Fruit fly (Drosophila melanogaster) ovary, adult (tissue): ENCODE measurements around the gene CG32036.

ENCODE experiments used
- CG17801 ChIP-seq: fragments of 200-800 bp; optimal IDR thresholded peaks from 2 replicates; lab custom pipeline; 2019; ENCODE audit warnings: missing biosample characterization, mild to moderate bottlenecking, missing genetic modification characterization, moderate library complexity; ENCODE audit not compliant: partially characterized antibody

Gene CG32036

DNA sequence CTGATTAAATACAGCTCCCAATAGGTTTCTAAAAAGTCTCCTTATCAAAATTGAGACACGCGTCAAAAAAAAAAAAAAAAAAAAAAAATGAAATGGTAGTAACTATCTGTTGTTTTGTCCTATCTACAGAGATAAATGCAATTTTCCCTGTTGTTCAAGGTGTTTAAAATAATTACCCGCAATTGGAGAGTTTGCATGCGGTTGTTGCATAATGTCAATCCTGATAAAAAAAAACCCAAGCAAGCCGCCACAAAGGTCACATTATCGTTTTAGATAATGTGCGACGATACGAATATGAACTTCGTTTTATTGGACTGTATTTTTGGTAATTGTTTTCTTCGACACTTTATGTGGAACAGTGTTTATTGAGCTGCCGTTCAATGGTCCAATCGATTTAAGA is 13.8 kb upstream of the CG32036 start:
- no peak for TF ChIP-seq CG17801 (GFP tag; lab: Kevin White, UChicago)

DNA sequence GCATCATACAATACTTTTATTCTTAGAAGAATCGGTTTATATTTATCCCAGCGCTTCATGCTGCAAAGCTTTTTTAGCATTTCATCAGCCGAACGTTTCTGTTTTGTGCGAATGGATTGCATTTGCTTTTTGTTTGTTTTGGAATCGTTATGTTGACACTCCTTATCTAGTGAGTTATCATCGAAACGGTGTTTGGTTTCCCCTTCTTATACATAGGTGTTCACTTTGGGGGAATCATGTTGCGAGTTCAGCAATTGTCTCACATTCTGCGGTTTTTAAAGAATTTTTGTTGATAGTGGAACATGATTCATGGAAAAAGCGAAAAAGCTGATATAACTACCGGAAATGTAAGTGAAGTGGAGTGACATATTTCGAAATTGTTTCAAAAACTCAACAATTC is 13.3 kb upstream of the CG32036 start:
- no peak for TF ChIP-seq CG17801 (GFP tag; lab: Kevin White, UChicago)

DNA sequence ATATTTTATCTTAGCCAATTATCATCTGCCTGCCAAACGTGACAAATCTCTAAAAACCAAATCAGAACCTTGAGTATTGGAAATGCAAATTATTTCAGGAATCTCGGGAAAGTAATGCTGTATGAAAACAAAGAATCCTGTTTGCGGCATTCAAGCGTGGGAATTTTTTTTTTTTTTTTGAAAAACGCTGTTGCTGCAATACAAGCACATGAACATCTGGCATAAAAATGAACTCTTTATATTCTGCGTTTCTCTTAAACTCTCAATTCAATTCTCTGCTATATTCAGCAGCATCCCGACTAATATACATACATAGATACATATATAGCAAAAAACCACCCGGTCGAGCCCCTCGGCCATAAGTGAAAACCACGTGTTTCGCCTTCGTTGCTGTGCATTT is 12.3 kb upstream of the CG32036 start:
- no peak for TF ChIP-seq CG17801 (GFP tag; lab: Kevin White, UChicago)

DNA sequence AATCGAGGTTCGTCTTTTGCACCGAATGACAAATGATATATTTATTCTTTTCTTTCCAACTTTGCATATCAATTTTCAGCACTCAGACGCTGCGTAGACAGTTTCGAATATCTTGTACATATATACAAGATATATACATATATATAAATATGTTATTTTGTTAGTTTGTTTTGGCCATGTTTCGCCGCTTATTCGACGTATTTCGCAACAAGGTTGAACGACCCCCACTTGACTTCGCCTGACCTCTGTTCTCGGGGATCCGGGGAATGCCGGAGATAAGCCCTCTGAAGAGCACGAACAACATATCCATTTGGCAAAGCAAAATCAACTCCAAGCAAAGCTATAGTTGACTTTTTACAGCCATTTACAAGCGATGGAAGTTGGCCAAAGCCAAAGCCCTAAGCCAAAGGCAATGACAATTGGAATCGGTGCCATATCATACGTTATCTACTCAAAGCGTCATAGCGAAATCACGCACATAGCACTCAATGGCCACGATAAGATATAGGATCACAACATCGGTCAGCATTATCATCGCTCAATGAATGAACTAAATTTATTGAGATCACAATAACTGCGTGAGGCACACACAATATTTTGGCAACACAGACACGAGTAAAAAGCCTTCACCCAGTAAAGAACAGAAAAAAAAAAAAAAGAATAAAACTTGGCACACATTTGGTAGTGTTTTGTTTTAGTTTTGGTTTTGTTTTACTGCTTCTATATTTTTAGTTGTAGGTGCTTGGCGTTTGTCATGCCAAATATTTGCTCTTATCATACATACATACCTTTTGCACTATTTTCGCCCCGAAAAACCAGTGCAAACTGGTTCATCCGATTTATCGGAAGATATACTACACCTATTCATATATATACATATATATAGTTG is 11.1 kb upstream of the CG32036 start:
- no peak for TF ChIP-seq CG17801 (GFP tag; lab: Kevin White, UChicago)

DNA sequence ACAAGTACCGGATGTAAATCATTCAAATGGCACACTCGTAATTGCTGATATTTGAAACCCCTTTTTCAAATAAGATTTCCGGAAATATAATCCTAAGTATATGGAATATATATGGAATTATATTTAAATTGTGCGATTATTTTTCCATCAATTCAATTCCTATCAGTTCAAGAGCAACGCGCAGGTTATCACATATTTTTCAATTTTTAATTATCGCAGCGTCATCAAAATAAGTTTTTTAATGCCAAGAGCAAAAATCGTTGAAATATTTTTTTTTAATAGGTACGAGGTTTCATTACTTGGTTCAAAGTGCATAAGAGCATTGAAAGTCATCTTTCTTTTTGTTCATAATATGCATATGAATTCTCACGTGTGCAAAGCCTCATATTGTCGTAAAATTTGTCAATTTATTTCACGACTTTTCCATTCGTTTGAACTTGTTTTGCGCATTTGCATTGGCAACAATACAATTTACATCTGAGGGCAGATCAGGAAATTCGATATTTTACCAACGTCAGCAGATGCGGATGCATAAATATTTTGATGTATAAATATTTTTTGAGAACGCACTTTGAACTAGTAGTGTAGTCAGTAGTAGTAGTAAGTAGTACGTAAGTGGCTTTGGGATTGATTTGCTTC is 9.1 kb upstream of the CG32036 start:
- TF ChIP-seq CG17801 (GFP tag; lab: Kevin White, UChicago): no peak

DNA sequence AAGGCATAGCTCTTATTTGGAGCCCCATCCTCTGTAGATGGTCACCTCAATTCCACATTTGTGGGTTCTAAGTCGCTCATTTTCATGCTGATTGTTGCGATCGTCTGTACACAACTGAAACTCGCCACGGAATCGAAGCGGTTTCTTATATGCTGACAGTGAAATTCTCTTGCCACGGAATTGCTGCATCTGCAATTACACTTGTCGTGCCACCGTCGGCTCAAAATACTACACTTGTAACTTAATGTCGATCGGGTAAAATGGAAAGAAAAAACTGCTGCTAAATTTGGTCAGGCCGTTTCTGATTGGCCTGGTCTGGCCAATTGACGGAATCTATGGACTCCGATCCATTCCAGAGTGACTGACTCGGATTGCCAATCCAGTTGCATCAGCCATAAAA is 8.2 kb upstream of the CG32036 start:
- TF ChIP-seq CG17801 (GFP tag; lab: Kevin White, UChicago): peak; percentile 78

DNA sequence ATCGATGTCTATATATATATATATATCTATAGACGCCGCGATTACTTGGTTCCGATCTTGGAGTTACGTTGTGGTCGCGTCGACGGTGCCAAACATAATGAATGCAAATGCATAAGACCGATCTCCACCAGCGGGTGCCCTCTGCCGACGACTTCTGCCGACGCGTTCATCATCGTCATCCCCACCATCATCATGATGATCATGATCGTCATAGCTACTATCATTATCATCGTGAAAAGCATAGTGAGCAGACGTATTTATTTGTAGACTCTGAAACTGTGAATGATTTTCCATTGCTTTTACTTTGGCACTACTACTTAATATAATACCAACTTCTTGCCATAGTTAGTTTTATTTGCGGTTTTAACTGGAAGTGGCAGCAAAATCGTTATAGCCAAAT is 3.1 kb upstream of the CG32036 start, which contains the start of gene CG32037:
Gene CG32037, minus strand, starts transcription at position 101 of the 400 bp plus-strand sequence.
- TF ChIP-seq CG17801 (GFP tag; lab: Kevin White, UChicago): no peak

DNA sequence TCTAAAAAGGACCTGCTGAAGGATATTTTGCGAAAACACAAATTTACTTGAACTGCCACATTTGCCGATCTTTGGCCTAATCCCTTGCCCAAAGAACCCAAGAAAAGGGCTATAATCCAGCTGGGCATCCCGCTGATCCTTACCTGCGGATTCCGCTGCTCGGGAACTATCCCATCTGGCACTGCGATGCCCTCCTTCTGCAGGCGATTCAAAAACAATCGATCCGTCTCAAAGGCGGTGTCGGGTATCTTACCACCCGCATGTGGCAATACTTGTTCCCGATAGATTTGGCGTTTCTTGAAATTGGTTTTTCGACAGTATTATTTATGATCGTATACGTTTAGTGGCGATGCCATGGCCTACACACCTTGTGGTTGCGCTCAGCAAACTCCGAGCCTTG is 2.3 kb upstream of the CG32036 start:
- TF ChIP-seq CG17801 (GFP tag; lab: Kevin White, UChicago): no peak

DNA sequence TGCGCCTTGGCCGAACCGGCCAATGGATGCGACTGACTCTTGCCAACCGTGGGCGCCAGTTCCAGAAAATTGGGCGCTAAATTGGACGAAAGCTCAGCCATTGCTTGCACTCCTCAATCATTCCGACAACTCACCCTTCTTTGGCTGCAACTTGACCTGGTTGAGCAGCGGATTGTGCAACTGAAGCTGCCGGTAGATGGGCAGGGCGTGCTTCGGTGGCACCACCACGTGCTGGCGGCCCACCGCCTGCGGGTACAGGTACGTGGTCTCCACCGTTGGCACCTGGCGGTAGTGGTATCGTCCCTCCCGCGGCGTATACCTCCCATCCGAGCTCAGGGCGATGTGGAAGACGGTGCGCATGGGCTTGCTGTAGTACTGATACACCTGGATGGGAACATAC is 1.4 kb upstream of the CG32036 start:
- TF ChIP-seq CG17801 (GFP tag; lab: Kevin White, UChicago): no peak

DNA sequence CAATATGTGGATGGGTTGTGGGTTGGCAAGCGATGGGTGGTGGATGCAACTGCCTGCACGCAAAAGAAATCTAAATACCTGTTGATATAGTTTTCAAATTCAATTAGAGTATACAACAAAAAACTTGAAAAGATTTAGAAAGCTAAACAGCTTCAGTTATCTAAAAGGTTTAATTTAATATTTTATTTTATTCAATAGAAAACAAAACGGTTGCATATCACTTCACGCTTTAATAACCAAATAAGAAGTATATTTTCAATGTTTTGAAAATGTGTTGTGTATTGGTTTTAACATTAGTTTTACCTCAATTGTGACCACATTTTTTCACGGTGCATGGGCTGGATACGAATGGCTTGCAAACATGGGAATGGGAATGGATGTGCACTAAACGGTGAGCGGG is 594 bp upstream of the CG32036 start:
- no peak for TF ChIP-seq CG17801 (GFP tag; lab: Kevin White, UChicago)

DNA sequence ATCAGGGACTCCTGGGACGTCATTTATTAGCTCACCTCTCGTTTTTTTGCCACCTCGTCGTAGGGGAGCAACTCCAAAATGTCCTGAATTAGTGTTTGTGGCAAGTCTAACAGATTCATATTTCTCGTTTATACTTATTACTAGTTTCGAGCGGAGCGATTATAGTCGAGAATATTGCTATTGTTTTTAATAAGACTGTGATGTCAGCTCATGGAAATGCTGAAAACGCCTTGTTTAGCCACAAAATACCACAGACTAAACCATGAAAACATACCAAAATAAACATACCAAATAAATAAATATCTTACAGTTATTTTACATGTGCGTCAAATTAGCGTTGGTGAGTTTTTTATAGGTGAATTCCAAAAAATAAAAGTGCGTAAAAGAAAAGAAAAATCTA is 1.4 kb downstream of the CG32036 start, which contains the start of gene pall:
Gene pall, minus strand, starts transcription at position 205 of the 400 bp plus-strand sequence.
- TF ChIP-seq CG17801 (GFP tag; lab: Kevin White, UChicago): peak; percentile 28

DNA sequence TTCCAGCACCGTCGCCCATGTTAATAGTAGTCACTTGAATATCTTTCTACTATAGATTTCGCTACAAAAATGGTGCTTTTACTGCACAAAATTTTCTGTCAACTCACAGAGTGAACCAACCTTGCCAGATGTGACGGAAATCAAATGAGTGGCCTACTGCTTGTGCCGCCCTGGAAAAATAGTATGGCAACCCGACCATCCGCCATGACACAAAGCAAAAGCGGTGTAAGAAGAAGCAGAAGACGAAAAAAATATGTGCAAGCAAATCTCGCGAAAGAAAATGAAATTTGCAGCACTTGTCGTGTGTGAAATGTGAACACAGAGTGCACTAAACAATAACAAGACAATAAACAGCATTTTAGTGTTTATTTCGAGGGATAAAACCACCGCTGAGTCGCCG is 12.2 kb downstream of the CG32036 start, which contains the start of the genes Uch-L5 and Jarid2:
Gene Uch-L5, minus strand, starts transcription at position 137 of the 400 bp plus-strand sequence.
Gene Jarid2, plus strand, starts transcription at position 210 of the 400 bp plus-strand sequence.
- peak; percentile 79 for TF ChIP-seq CG17801 (GFP tag; lab: Kevin White, UChicago)

DNA sequence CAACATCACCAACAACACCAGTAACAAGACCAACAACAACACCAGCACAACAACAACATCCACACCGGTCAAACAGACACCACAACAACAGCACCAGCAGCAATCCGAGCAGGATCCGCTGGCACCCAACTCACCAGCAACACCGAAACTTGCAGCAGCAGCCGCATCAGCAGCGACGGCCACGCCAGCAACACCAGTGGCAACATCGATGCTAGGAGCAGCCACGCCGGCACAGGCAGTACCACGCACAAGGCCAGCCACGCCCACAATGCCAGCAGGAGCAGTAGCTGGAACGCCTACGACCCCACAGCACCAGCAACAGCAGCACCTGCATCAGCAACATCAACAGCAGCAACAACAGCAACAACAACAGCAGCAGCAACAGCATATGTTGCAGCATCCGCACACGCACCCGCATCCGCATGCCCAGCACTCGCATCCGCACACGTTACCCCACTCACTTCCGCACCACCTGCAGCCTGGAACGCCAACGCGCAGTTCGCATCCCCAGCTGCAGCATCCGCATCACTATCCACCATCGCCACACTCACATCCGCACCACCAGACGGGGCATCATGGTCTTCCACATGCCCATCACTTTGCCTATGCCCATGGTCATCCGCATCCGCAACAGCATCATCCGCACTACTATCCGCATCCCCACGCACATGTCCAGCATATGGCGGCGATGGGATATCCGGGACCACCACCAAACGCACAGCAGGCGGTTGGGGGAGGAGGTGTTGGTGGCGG is 17.7 kb downstream of the CG32036 start:
- TF ChIP-seq CG17801 (GFP tag; lab: Kevin White, UChicago): no peak

DNA sequence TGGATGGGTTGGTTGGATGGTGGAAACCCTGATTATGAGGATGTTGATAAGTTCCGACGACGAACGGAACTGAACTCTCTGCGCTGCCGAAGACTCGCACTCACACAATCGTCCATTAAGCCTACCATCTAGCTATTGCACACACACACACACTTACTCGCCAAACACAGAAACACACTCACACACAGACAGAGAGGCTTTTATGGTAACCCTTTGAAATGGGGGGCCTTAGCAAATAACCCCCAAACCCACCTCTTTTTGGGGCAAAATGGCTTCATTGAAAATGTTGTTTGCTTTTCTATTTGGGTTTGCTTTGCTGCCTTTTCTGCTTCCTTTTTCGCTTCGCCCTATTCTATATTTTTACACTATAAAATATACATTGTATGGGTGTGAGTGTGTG is 20.0 kb downstream of the CG32036 start:
- TF ChIP-seq CG17801 (GFP tag; lab: Kevin White, UChicago): no peak
